Fruit fly (Drosophila melanogaster) whole organism, prepupa: ENCODE results near the gene CG43088.

Experiments
- Blimp-1 ChIP-seq: fragments of 200-800 bp; sonication (Bioruptor generic); optimal IDR thresholded peaks from 3 replicates; lab custom pipeline; 2017; ENCODE audit warnings: missing biosample characterization, missing genetic modification characterization, mild to moderate bottlenecking, moderate library complexity, missing genetic modification reagents
- CG10631 ChIP-seq: fragments of 200-800 bp; sonication (Bioruptor generic); optimal IDR thresholded peaks from 2 replicates; lab custom pipeline; 2016; ENCODE audit warnings: missing biosample characterization, missing genetic modification characterization
- CG10669 ChIP-seq: fragments of 200-800 bp; sonication (Bioruptor generic); optimal IDR thresholded peaks from 3 replicates; lab custom pipeline; 2018; ENCODE audit warnings: missing biosample characterization, mild to moderate bottlenecking, missing genetic modification characterization, moderate library complexity
- CG11762 ChIP-seq: fragments of 200-800 bp; sonication (Bioruptor generic); optimal IDR thresholded peaks from 3 replicates; lab custom pipeline; 2016; ENCODE audit warnings: missing biosample characterization, missing genetic modification characterization; ENCODE audit not compliant: insufficient read depth
- CG11902 ChIP-seq: fragments of 200-800 bp; sonication (Bioruptor generic); optimal IDR thresholded peaks from 3 replicates; lab custom pipeline; 2016; ENCODE audit warnings: missing biosample characterization, missing genetic modification characterization
- CG15336 ChIP-seq: fragments of 200-800 bp; sonication (Bioruptor generic); IDR thresholded peaks from 2 replicates; pipeline ENCODE4 v1.3.6; 2022; ENCODE audit warnings: missing biosample characterization, missing genetic modification characterization
- CG1621 ChIP-seq: fragments of 200-800 bp; sonication (Bioruptor generic); optimal IDR thresholded peaks from 3 replicates; lab custom pipeline; 2018; ENCODE audit warnings: missing biosample characterization, mild to moderate bottlenecking, missing genetic modification characterization
- CG16779 ChIP-seq: fragments of 200-800 bp; sonication (Bioruptor generic); optimal IDR thresholded peaks from 3 replicates; lab custom pipeline; 2017; ENCODE audit warnings: missing biosample characterization, mild to moderate bottlenecking, missing genetic modification characterization
- CG3032 ChIP-seq: fragments of 200-800 bp; optimal IDR thresholded peaks from 2 replicates; lab custom pipeline; 2019; ENCODE audit warnings: missing biosample characterization, mild to moderate bottlenecking, missing genetic modification characterization, moderate library complexity
- CG31627 ChIP-seq: fragments of 200-800 bp; sonication (Bioruptor generic); optimal IDR thresholded peaks from 3 replicates; lab custom pipeline; 2016; ENCODE audit warnings: missing biosample characterization, missing genetic modification characterization
- CG32006 ChIP-seq: fragments of 200-800 bp; sonication (Bioruptor generic); optimal IDR thresholded peaks from 3 replicates; lab custom pipeline; 2017; ENCODE audit warnings: missing biosample characterization, mild to moderate bottlenecking, missing genetic modification characterization
- CG4318 ChIP-seq: fragments of 200-800 bp; sonication (Bioruptor generic); optimal IDR thresholded peaks from 3 replicates; lab custom pipeline; 2017; ENCODE audit warnings: missing biosample characterization, mild to moderate bottlenecking, missing genetic modification characterization
- CG6163 ChIP-seq: fragments of 200-800 bp; sonication (Bioruptor generic); IDR thresholded peaks from 3 replicates; pipeline ENCODE4 v1.3.6; 2022; ENCODE audit warnings: missing biosample characterization, missing genetic modification characterization
- CG6276 ChIP-seq: fragments of 200-800 bp; sonication (Bioruptor generic); optimal IDR thresholded peaks from 2 replicates; lab custom pipeline; 2017; ENCODE audit warnings: missing biosample characterization, mild to moderate bottlenecking, missing genetic modification characterization
- CG6792 ChIP-seq: fragments of 200-800 bp; sonication (Bioruptor generic); optimal IDR thresholded peaks from 3 replicates; lab custom pipeline; 2016; ENCODE audit warnings: missing biosample characterization, missing genetic modification characterization
- CG6808 ChIP-seq: fragments of 200-800 bp; sonication (Bioruptor generic); optimal IDR thresholded peaks from 3 replicates; lab custom pipeline; 2017; ENCODE audit warnings: missing biosample characterization, missing genetic modification characterization, mild to moderate bottlenecking, moderate library complexity, missing genetic modification reagents
- CG6854 ChIP-seq: fragments of 200-800 bp; sonication (Bioruptor generic); optimal IDR thresholded peaks from 2 replicates; lab custom pipeline; 2017; ENCODE audit warnings: missing biosample characterization, mild to moderate bottlenecking, missing genetic modification characterization
- CG8119 ChIP-seq: fragments of 200-800 bp; sonication (Bioruptor generic); IDR thresholded peaks from 3 replicates; pipeline ENCODE4 v1.3.6; 2022; ENCODE audit warnings: missing biosample characterization, missing genetic modification characterization
- CG8319 ChIP-seq: fragments of 200-800 bp; sonication (Bioruptor generic); optimal IDR thresholded peaks from 3 replicates; lab custom pipeline; 2016; ENCODE audit warnings: missing biosample characterization, missing genetic modification characterization
- CG8632 ChIP-seq: fragments of 200-800 bp; sonication (Bioruptor generic); optimal IDR thresholded peaks from 3 replicates; lab custom pipeline; 2016; ENCODE audit warnings: missing biosample characterization, missing genetic modification characterization
- CG9139 ChIP-seq: fragments of 200-800 bp; sonication (Bioruptor generic); optimal IDR thresholded peaks from 3 replicates; lab custom pipeline; 2017; ENCODE audit warnings: missing biosample characterization, mild to moderate bottlenecking, missing genetic modification characterization
- Eip75B ChIP-seq: fragments of 200-800 bp; sonication (Bioruptor generic); optimal IDR thresholded peaks from 3 replicates; lab custom pipeline; 2016; ENCODE audit warnings: missing biosample characterization, missing genetic modification characterization
- Eip78C ChIP-seq: fragments of 200-800 bp; sonication (Bioruptor generic); peaks from one replicate; lab custom pipeline; 2016; ENCODE audit warnings: missing biosample characterization, missing genetic modification characterization
- Eip93F ChIP-seq: fragments of 200-800 bp; sonication (Bioruptor generic); optimal IDR thresholded peaks from 2 replicates; lab custom pipeline; 2016; ENCODE audit warnings: missing biosample characterization, mild to moderate bottlenecking, missing genetic modification characterization
- Hr38 ChIP-seq: sonication (Bioruptor generic); optimal IDR thresholded peaks from 2 replicates; lab custom pipeline; 2016; ENCODE audit warnings: missing biosample characterization, missing genetic modification characterization
- Hr39 ChIP-seq: fragments of 200-800 bp; sonication (Bioruptor generic); optimal IDR thresholded peaks from 2 replicates; lab custom pipeline; 2016; ENCODE audit warnings: missing biosample characterization, missing genetic modification characterization
- Hr4 ChIP-seq: fragments of 200-800 bp; sonication (Bioruptor generic); optimal IDR thresholded peaks from 3 replicates; lab custom pipeline; 2016; ENCODE audit warnings: missing biosample characterization, missing genetic modification characterization
- Met ChIP-seq: fragments of 200-800 bp; sonication (Bioruptor generic); optimal IDR thresholded peaks from 3 replicates; lab custom pipeline; 2016; ENCODE audit warnings: missing biosample characterization, missing genetic modification characterization
- Sox102F ChIP-seq: fragments of 200-800 bp; sonication (Bioruptor generic); optimal IDR thresholded peaks from 2 replicates; lab custom pipeline; 2016; ENCODE audit warnings: missing biosample characterization, mild to moderate bottlenecking, missing genetic modification characterization
- Sox14 ChIP-seq: fragments of 200-800 bp; sonication (Bioruptor generic); optimal IDR thresholded peaks from 3 replicates; lab custom pipeline; 2016; ENCODE audit warnings: missing biosample characterization, missing genetic modification characterization
- Sox15 ChIP-seq: fragments of 200-800 bp; sonication (Bioruptor generic); optimal IDR thresholded peaks from 3 replicates; lab custom pipeline; 2016; ENCODE audit warnings: missing biosample characterization, missing genetic modification characterization
- acj6 ChIP-seq: fragments of 200-800 bp; sonication (Bioruptor generic); optimal IDR thresholded peaks from 3 replicates; lab custom pipeline; 2016; ENCODE audit warnings: missing biosample characterization, missing genetic modification characterization
- eg ChIP-seq: fragments of 200-800 bp; sonication (Bioruptor generic); IDR thresholded peaks from 3 replicates; pipeline ENCODE4 v1.3.6; 2022; ENCODE audit warnings: missing biosample characterization, missing genetic modification characterization
- esn ChIP-seq: fragments of 200-800 bp; sonication (Bioruptor generic); optimal IDR thresholded peaks from 2 replicates; lab custom pipeline; 2016; ENCODE audit warnings: missing biosample characterization, mild to moderate bottlenecking, missing genetic modification characterization, moderate library complexity
- fkh ChIP-seq: fragments of 200-800 bp; sonication (Bioruptor generic); optimal IDR thresholded peaks from 3 replicates; lab custom pipeline; 2017; ENCODE audit warnings: missing biosample characterization, mild to moderate bottlenecking, missing genetic modification characterization, moderate library complexity
- lz ChIP-seq: fragments of 200-800 bp; sonication (Bioruptor generic); optimal IDR thresholded peaks from 3 replicates; lab custom pipeline; 2016; ENCODE audit warnings: missing biosample characterization, missing genetic modification characterization
- net ChIP-seq: fragments of 200-800 bp; sonication (Bioruptor generic); optimal IDR thresholded peaks from 3 replicates; lab custom pipeline; 2016; ENCODE audit warnings: missing biosample characterization, missing genetic modification characterization
- pdm3 ChIP-seq: fragments of 200-800 bp; sonication (Bioruptor generic); optimal IDR thresholded peaks from 3 replicates; lab custom pipeline; 2016; ENCODE audit warnings: missing biosample characterization, missing genetic modification characterization
- salr ChIP-seq, 2 experiments: fragments of 200-800 bp; sonication (Bioruptor generic); optimal IDR thresholded peaks; 3 replicates each; lab custom pipeline; 2016 to 2018; ENCODE audit warnings: missing biosample characterization in 2 of 2, missing genetic modification characterization in 2 of 2, mild to moderate bottlenecking in 1 of 2
- spab ChIP-seq: fragments of 200-800 bp; sonication (Bioruptor generic); optimal IDR thresholded peaks from 2 replicates; lab custom pipeline; 2017; ENCODE audit warnings: missing biosample characterization, mild to moderate bottlenecking, missing genetic modification characterization, missing genetic modification reagents
- ss ChIP-seq, 2 experiments: fragments of 200-800 bp; sonication (Bioruptor generic); optimal IDR thresholded peaks; 2 replicates in 1 of 2; 3 replicates in 1 of 2; lab custom pipeline; 2017 to 2018; ENCODE audit warnings: mild to moderate bottlenecking in 2 of 2, missing biosample characterization in 2 of 2, missing genetic modification characterization in 2 of 2, moderate library complexity in 1 of 2
- svp ChIP-seq: fragments of 200-800 bp; sonication (Bioruptor generic); peaks from one replicate; lab custom pipeline; 2016; ENCODE audit warnings: missing biosample characterization, missing genetic modification characterization
- topi ChIP-seq: fragments of 200-800 bp; sonication (Bioruptor generic); optimal IDR thresholded peaks from 3 replicates; lab custom pipeline; 2016; ENCODE audit warnings: missing biosample characterization, missing genetic modification characterization

Gene CG43088

DNA sequence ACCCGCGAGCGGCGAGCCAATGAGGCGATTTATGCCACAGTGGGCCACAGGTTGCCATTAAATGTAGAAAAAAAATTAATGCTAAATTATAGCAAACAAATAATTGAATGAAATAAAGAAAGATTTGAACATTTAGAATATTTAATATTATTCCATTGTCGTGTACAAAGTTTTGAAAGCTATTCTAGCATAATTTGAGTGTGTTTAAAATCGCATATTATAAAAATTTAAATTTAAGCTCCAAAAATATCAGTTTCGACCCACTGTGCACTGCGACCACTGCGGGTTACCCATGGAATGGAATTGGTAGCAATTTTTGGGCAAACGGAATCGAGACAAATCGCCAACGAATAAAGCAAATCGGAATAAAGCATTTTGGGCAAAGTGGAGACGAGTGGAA lies 41.7 kb downstream of the CG43088 start (continued):
- TF ChIP-seq spab = no peak
- 0 out of 3 replicates have a peak, but pooled peaks have one; percentile 12 for TF ChIP-seq CG6163 (GFP tag; lab: Robert Waterston, UW)
- no peak for TF ChIP-seq CG11762
- no peak for TF ChIP-seq CG10669
- TF ChIP-seq CG6792 = no peak
- TF ChIP-seq CG1621 = no peak
- TF ChIP-seq Blimp-1 (GFP tag; lab: Kevin White, UChicago) = no peak
- TF ChIP-seq CG16779 = no peak
- peak; percentile 13 for TF ChIP-seq CG8632 (GFP tag; lab: Kevin White, UChicago)
- TF ChIP-seq Hr38 (GFP tag; lab: Kevin White, UChicago) = no peak
- TF ChIP-seq acj6 = no peak
- no peak for TF ChIP-seq CG8319 (GFP tag; lab: Kevin White, UChicago)
- TF ChIP-seq CG31627 = peak; percentile 13
- TF ChIP-seq CG10631 (GFP tag; lab: Kevin White, UChicago) = no peak
- TF ChIP-seq eg (GFP tag; lab: Robert Waterston, UW) = peak; percentile 51; the same call in 2 of the 3 replicates
- no peak for TF ChIP-seq CG4318 (GFP tag; lab: Kevin White, UChicago)
- TF ChIP-seq Eip75B (GFP tag; lab: Kevin White, UChicago) = no peak
- TF ChIP-seq lz (GFP tag; lab: Kevin White, UChicago) = peak; percentile 23
- TF ChIP-seq Sox102F (GFP tag; lab: Kevin White, UChicago) = no peak
- TF ChIP-seq Sox14 (GFP tag; lab: Kevin White, UChicago) = no peak
- no peak for TF ChIP-seq salr (GFP tag; optimal IDR thresholded peaks at IDR 0.05; lab: Kevin White, UChicago)

dm6 chrX:14749086-14749874 lies 47.1 kb downstream of the CG43088 start, which contains the start of gene NetB:
Gene NetB, minus strand, starts transcription at chrX:14749376.
- no peak for TF ChIP-seq CG6792
- 0 out of 2 replicates have a peak, but pooled peaks have one; percentile 14 for TF ChIP-seq CG15336 (GFP tag; lab: Robert Waterston, UW)
- TF ChIP-seq CG10669 = no peak
- TF ChIP-seq salr (GFP tag; optimal IDR thresholded peaks at IDR 0.05; lab: Kevin White, UChicago) = peak in 1 of 2 experiments; percentile 10
- peak in 1 of 2 experiments; percentile 1 for TF ChIP-seq ss (GFP tag; optimal IDR thresholded peaks at IDR 0.05; lab: Kevin White, UChicago)
- TF ChIP-seq pdm3 (GFP tag; lab: Kevin White, UChicago) = peak; percentile 9
- TF ChIP-seq eg (GFP tag; lab: Robert Waterston, UW) = no peak
- peak; percentile 17 for TF ChIP-seq fkh
- TF ChIP-seq Eip78C (GFP tag; lab: Kevin White, UChicago) = peak; percentile 49
- peak; percentile 7 for TF ChIP-seq CG32006 (GFP tag; lab: Kevin White, UChicago)
- TF ChIP-seq CG6163 (GFP tag; lab: Robert Waterston, UW) = peak; percentile 9; the same call in 1 of the 3 replicates
- TF ChIP-seq svp = peak; percentile 40
- TF ChIP-seq CG8119 (GFP tag; lab: Robert Waterston, UW) = 0 out of 3 replicates have a peak, but pooled peaks have one; percentile 13

dm6 chrX:14750448-14750847 lies 48.3 kb downstream of the CG43088 start:
- TF ChIP-seq Eip78C (GFP tag; lab: Kevin White, UChicago) (peak; percentile 83), spab (peak; percentile 21), acj6 (peak; percentile 55), CG3032 (peak; percentile 32), Sox15 (GFP tag; lab: Kevin White, UChicago) (peak; percentile 1), salr (GFP tag; optimal IDR thresholded peaks at IDR 0.05; lab: Kevin White, UChicago) (no peak), CG8119 (GFP tag; lab: Robert Waterston, UW) (no peak), Hr38 (GFP tag; lab: Kevin White, UChicago) (no peak), CG11902 (peak; percentile 52), CG11762 (peak; percentile 21), esn (peak; percentile 84), CG6854 (GFP tag; lab: Kevin White, UChicago) (no peak), CG9139 (GFP tag; lab: Kevin White, UChicago) (no peak), fkh (no peak), topi (peak; percentile 78), CG32006 (GFP tag; lab: Kevin White, UChicago) (no peak), Blimp-1 (GFP tag; lab: Kevin White, UChicago) (no peak), eg (GFP tag; lab: Robert Waterston, UW) (no peak), net (GFP tag; lab: Kevin White, UChicago) (no peak), Eip93F (GFP tag; lab: Kevin White, UChicago) (peak; percentile 24), Hr39 (peak; percentile 77), CG15336 (GFP tag; lab: Robert Waterston, UW) (no peak), CG6792 (peak; percentile 43), Hr4 (no peak), Met (GFP tag; lab: Kevin White, UChicago) (peak; percentile 83), lz (GFP tag; lab: Kevin White, UChicago) (peak; percentile 70), Sox14 (GFP tag; lab: Kevin White, UChicago) (peak; percentile 50), CG1621 (peak; percentile 16), CG6808 (GFP tag; lab: Kevin White, UChicago) (peak; percentile 36), CG6276 (GFP tag; lab: Kevin White, UChicago) (no peak), Eip75B (GFP tag; lab: Kevin White, UChicago) (peak; percentile 35)
